Fruit fly (Drosophila melanogaster) whole organism, embryonic: ENCODE measurements around the gene Cp18.
A peak's percentile ranks its signal among the peaks of the same experiment; 100 is the strongest.

Source experiments
- Asciz ChIP-seq: fragments of 200-800 bp; sonication (Bioruptor generic); optimal IDR thresholded peaks from 2 replicates; lab custom pipeline; 2017; ENCODE audit warnings: missing biosample characterization, mild to moderate bottlenecking, missing genetic modification characterization, missing genetic modification reagents
- CG10321 ChIP-seq: fragments of 200-800 bp; sonication (Bioruptor generic); IDR thresholded peaks from 2 replicates; pipeline ENCODE4 v1.3.6; 2022; ENCODE audit warnings: missing biosample characterization, missing genetic modification characterization
- CG10543 ChIP-seq: fragments of 200-800 bp; sonication (Bioruptor generic); optimal IDR thresholded peaks from 3 replicates; lab custom pipeline; 2017; ENCODE audit warnings: missing biosample characterization, mild to moderate bottlenecking, missing genetic modification characterization, moderate library complexity
- CG10654 ChIP-seq: fragments of 200-800 bp; sonication (Bioruptor generic); optimal IDR thresholded peaks from 2 replicates; lab custom pipeline; 2016; ENCODE audit warnings: missing biosample characterization, missing genetic modification characterization
- CG11093 ChIP-seq: fragments of 200-800 bp; sonication (Bioruptor generic); IDR thresholded peaks from 3 replicates; pipeline ENCODE4 v1.3.6; 2022; ENCODE audit warnings: missing biosample characterization, missing genetic modification characterization
- CG18599 ChIP-seq: fragments of 200-800 bp; sonication (Bioruptor generic); optimal IDR thresholded peaks from 3 replicates; lab custom pipeline; 2017; ENCODE audit warnings: missing biosample characterization, missing genetic modification characterization, mild to moderate bottlenecking, moderate library complexity, missing genetic modification reagents
- CG31388 ChIP-seq: fragments of 200-800 bp; sonication (Bioruptor generic); optimal IDR thresholded peaks from 2 replicates; lab custom pipeline; 2016; ENCODE audit warnings: missing biosample characterization, missing genetic modification characterization
- CG32767 ChIP-seq: fragments of 200-800 bp; sonication (Bioruptor generic); IDR thresholded peaks from 2 replicates; pipeline ENCODE4 v1.3.6; 2022; ENCODE audit warnings: missing biosample characterization, missing genetic modification characterization
- CG6791 ChIP-seq: fragments of 200-800 bp; sonication (Bioruptor generic); IDR thresholded peaks from 3 replicates; pipeline ENCODE4 v1.3.6; 2022; ENCODE audit warnings: missing biosample characterization, missing genetic modification characterization; ENCODE audit not compliant: partially characterized antibody
- CG6813 ChIP-seq: fragments of 200-800 bp; sonication (Bioruptor generic); optimal IDR thresholded peaks from 2 replicates; lab custom pipeline; 2017; ENCODE audit warnings: missing biosample characterization, missing genetic modification characterization, mild to moderate bottlenecking, moderate library complexity, missing genetic modification reagents
- CG6854 ChIP-seq: fragments of 200-800 bp; sonication (Bioruptor generic); optimal IDR thresholded peaks from 3 replicates; lab custom pipeline; 2017; ENCODE audit warnings: missing biosample characterization, mild to moderate bottlenecking, missing genetic modification characterization
- CG7839 ChIP-seq: fragments of 200-800 bp; sonication (Bioruptor generic); optimal IDR thresholded peaks from 3 replicates; lab custom pipeline; 2018; ENCODE audit warnings: missing biosample characterization, mild to moderate bottlenecking, missing genetic modification characterization, moderate library complexity
- CG7987 ChIP-seq: fragments of 200-800 bp; sonication (Bioruptor generic); optimal IDR thresholded peaks from 2 replicates; lab custom pipeline; 2018; ENCODE audit warnings: missing biosample characterization, mild to moderate bottlenecking, missing genetic modification characterization, moderate library complexity
- CG8281 ChIP-seq: fragments of 200-800 bp; sonication (Bioruptor generic); optimal IDR thresholded peaks from 2 replicates; lab custom pipeline; 2018; ENCODE audit warnings: missing biosample characterization, mild to moderate bottlenecking, missing genetic modification characterization, moderate library complexity
- Dll ChIP-seq: fragments of 200-800 bp; sonication (Bioruptor generic); IDR thresholded peaks from 4 replicates; pipeline ENCODE4 v1.3.6; 2022; ENCODE audit warnings: missing biosample characterization, missing genetic modification characterization; ENCODE audit not compliant: partially characterized antibody
- Fer2 ChIP-seq: fragments of 200-800 bp; sonication (Bioruptor generic); optimal IDR thresholded peaks from 2 replicates; lab custom pipeline; 2018; ENCODE audit warnings: missing biosample characterization, mild to moderate bottlenecking, missing genetic modification characterization, moderate library complexity
- GATAe ChIP-seq: fragments of 200-800 bp; sonication (Bioruptor generic); conservative IDR thresholded peaks from 2 replicates; pipeline ENCODE4 v1.3.6; 2022; ENCODE audit warnings: missing biosample characterization, missing genetic modification characterization
- Hmr ChIP-seq: fragments of 200-800 bp; sonication (Bioruptor generic); optimal IDR thresholded peaks from 3 replicates; lab custom pipeline; 2017; ENCODE audit warnings: mild to moderate bottlenecking, missing biosample characterization, missing genetic modification reagents, missing genetic modification characterization
- Hr78 ChIP-seq, 2 experiments: fragments of 200-800 bp in 1 of 2; fragments of >200 bp in 1 of 2; sonication (Bioruptor generic) in 1 of 2; optimal IDR thresholded peaks; 2 replicates each; lab custom pipeline; 2017 to 2019; ENCODE audit warnings: missing biosample characterization in 2 of 2, missing genetic modification characterization in 2 of 2, mild to moderate bottlenecking in 1 of 2, moderate library complexity in 1 of 2
- Med ChIP-seq: fragments of 200-800 bp; sonication (Bioruptor generic); peaks from one replicate; lab custom pipeline; 2016; ENCODE audit warnings: missing biosample characterization, missing genetic modification characterization, mild to moderate bottlenecking, inconsistent platforms, moderate library complexity
- NFAT ChIP-seq: fragments of 200-800 bp; sonication (Bioruptor generic); IDR thresholded peaks from 2 replicates; pipeline ENCODE4 v1.3.6; 2022; ENCODE audit warnings: missing biosample characterization, missing genetic modification characterization
- Nf-YB ChIP-seq: fragments of 200-800 bp; sonication (Bioruptor generic); optimal IDR thresholded peaks from 3 replicates; lab custom pipeline; 2019; ENCODE audit warnings: missing biosample characterization, mild to moderate bottlenecking, missing genetic modification characterization, moderate library complexity
- Nf-YC ChIP-seq: fragments of 200-800 bp; optimal IDR thresholded peaks from 3 replicates; lab custom pipeline; 2019; ENCODE audit warnings: missing biosample characterization, mild to moderate bottlenecking, missing genetic modification characterization, moderate library complexity
- Pdp1 ChIP-seq, 2 experiments: fragments of 200-800 bp; sonication (Bioruptor generic); optimal IDR thresholded peaks; 3 replicates each; lab custom pipeline; 2016; ENCODE audit warnings: missing biosample characterization in 2 of 2, missing genetic modification characterization in 2 of 2, mild to moderate bottlenecking in 1 of 2, moderate library complexity in 1 of 2
- Ravus ChIP-seq: fragments of 200-800 bp; sonication (Bioruptor generic); IDR thresholded peaks from 2 replicates; pipeline ENCODE4 v1.3.6; 2022; ENCODE audit warnings: missing biosample characterization, missing genetic modification characterization
- Ssrp ChIP-seq: fragments of 200-800 bp; sonication (Bioruptor generic); optimal IDR thresholded peaks from 2 replicates; lab custom pipeline; 2018; ENCODE audit warnings: missing biosample characterization, mild to moderate bottlenecking, missing genetic modification characterization, moderate library complexity
- Stat92E ChIP-seq, 3 experiments: fragments of >200 bp in 2 of 3; fragments of 200-800 bp in 1 of 3; sonication (Bioruptor generic) in 1 of 3; optimal IDR thresholded peaks; 2 replicates each; lab custom pipeline; 2017 to 2019; ENCODE audit warnings: missing biosample characterization in 3 of 3, missing genetic modification characterization in 3 of 3, mild to moderate bottlenecking in 1 of 3, moderate library complexity in 1 of 3
- ara ChIP-seq: fragments of 200-800 bp; sonication (Bioruptor generic); IDR thresholded peaks from 2 replicates; pipeline ENCODE4 v1.3.6; 2022; ENCODE audit warnings: missing biosample characterization, missing genetic modification characterization
- bigmax ChIP-seq: fragments of 200-800 bp; sonication (Bioruptor generic); optimal IDR thresholded peaks from 2 replicates; lab custom pipeline; 2018; ENCODE audit warnings: missing biosample characterization, mild to moderate bottlenecking, missing genetic modification characterization
- chinmo ChIP-seq: fragments of 200-800 bp; sonication (Bioruptor generic); IDR thresholded peaks from 4 replicates; pipeline ENCODE4 v1.3.6; 2022; ENCODE audit warnings: missing biosample characterization, missing genetic modification characterization; ENCODE audit not compliant: partially characterized antibody
- chm ChIP-seq: fragments of 200-800 bp; sonication (Bioruptor generic); IDR thresholded peaks from 2 replicates; pipeline ENCODE4 v1.3.6; 2022; ENCODE audit warnings: missing biosample characterization, missing genetic modification characterization
- danr ChIP-seq: fragments of 200-800 bp; sonication (Bioruptor generic); IDR thresholded peaks from 2 replicates; pipeline ENCODE4 v1.3.6; 2022; ENCODE audit warnings: missing biosample characterization, missing genetic modification characterization
- fd96Cb ChIP-seq: fragments of 200-800 bp; sonication (Bioruptor generic); optimal IDR thresholded peaks from 2 replicates; lab custom pipeline; 2018; ENCODE audit warnings: missing biosample characterization, mild to moderate bottlenecking, missing genetic modification characterization, moderate library complexity
- grn ChIP-seq: fragments of 200-800 bp; sonication (Bioruptor generic); optimal IDR thresholded peaks from 3 replicates; lab custom pipeline; 2017; ENCODE audit warnings: missing biosample characterization, missing genetic modification characterization
- hbn ChIP-seq: fragments of 200-800 bp; sonication (Bioruptor generic); IDR thresholded peaks from 2 replicates; pipeline ENCODE4 v1.3.6; 2022; ENCODE audit warnings: missing biosample characterization, missing genetic modification characterization; ENCODE audit not compliant: partially characterized antibody
- jing ChIP-seq: fragments of 200-800 bp; sonication (Bioruptor generic); optimal IDR thresholded peaks from 2 replicates; lab custom pipeline; 2018; ENCODE audit warnings: missing biosample characterization, mild to moderate bottlenecking, missing genetic modification characterization
- kah ChIP-seq: fragments of 200-800 bp; sonication (Bioruptor generic); optimal IDR thresholded peaks from 2 replicates; lab custom pipeline; 2018; ENCODE audit warnings: missing biosample characterization, mild to moderate bottlenecking, missing genetic modification characterization
- kay ChIP-seq: fragments of 200-800 bp; sonication (Bioruptor generic); optimal IDR thresholded peaks from 2 replicates; lab custom pipeline; 2016; ENCODE audit warnings: missing biosample characterization, missing genetic modification characterization
- mirr ChIP-seq: fragments of 200-800 bp; sonication (Bioruptor generic); optimal IDR thresholded peaks from 3 replicates; lab custom pipeline; 2018; ENCODE audit warnings: missing biosample characterization, mild to moderate bottlenecking, missing genetic modification characterization
- nom ChIP-seq: fragments of 200-800 bp; sonication (Bioruptor generic); optimal IDR thresholded peaks from 2 replicates; lab custom pipeline; 2017; ENCODE audit warnings: missing biosample characterization, missing genetic modification characterization, mild to moderate bottlenecking, moderate library complexity, missing genetic modification reagents
- p53 ChIP-seq: fragments of 200-800 bp; sonication (Bioruptor generic); optimal IDR thresholded peaks from 2 replicates; lab custom pipeline; 2016; ENCODE audit warnings: missing biosample characterization, missing genetic modification characterization
- slbo ChIP-seq: fragments of 200-800 bp; sonication (Bioruptor generic); IDR thresholded peaks from 2 replicates; pipeline ENCODE4 v1.3.6; 2022; ENCODE audit warnings: missing biosample characterization, missing genetic modification characterization
- sob ChIP-seq: fragments of 200-800 bp; sonication (Bioruptor generic); IDR thresholded peaks from 2 replicates; pipeline ENCODE4 v1.3.6; 2022; ENCODE audit warnings: missing biosample characterization, missing genetic modification characterization
- sqz ChIP-seq: fragments of 200-800 bp; sonication (Bioruptor generic); optimal IDR thresholded peaks from 3 replicates; lab custom pipeline; 2018; ENCODE audit warnings: missing biosample characterization, mild to moderate bottlenecking, missing genetic modification characterization
- sr ChIP-seq: fragments of 200-800 bp; sonication (Bioruptor generic); IDR thresholded peaks from 3 replicates; pipeline ENCODE4 v1.3.6; 2022; ENCODE audit warnings: missing biosample characterization, missing genetic modification characterization
- sug ChIP-seq: fragments of 200-800 bp; optimal IDR thresholded peaks from 2 replicates; lab custom pipeline; 2019; ENCODE audit warnings: missing biosample characterization, mild to moderate bottlenecking, missing genetic modification characterization, moderate library complexity
- vvl ChIP-seq: fragments of 200-800 bp; sonication (Bioruptor generic); IDR thresholded peaks from 2 replicates; pipeline ENCODE4 v1.3.6; 2022; ENCODE audit warnings: missing biosample characterization, missing genetic modification characterization

The Cp18 gene

DNA sequence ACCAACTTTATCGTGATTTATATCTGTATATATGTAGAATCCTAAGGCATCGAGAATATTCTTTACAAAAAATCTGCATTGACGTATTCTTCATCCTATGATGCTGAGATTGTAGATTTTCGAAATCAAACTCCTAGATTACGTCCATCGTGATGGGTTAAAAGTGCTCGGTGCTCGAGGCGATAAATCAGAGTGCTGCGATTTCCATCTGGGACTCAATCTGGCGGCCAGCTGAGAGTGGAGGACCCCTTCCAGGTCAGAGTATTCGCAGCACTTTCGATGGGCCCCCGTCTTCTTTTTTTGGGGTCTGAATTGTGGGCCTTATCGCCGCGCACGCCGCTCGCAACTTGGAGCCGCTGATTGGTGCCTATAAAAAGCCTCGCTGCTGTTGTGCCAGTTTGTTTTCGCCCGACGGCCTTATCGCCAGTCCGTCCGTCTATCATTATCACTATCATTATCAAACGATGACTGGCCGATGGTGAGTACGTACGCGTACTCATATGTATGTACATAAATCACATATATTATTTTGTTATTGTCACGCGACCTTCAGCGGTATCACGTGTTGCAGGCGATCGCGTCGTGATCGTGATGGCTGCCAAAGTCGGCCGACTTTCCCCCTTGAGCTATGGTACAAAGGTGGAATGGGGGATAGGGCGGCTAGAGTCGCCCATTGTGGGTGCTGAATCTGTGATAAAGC lies 21.7 kb upstream of the Cp18 start (continued):
- TF ChIP-seq Hr78 (GFP tag; optimal IDR thresholded peaks at IDR 0.05; lab: Kevin White, UChicago): peak in 1 of 2 experiments; percentile 67
- TF ChIP-seq kay (GFP tag; lab: Kevin White, UChicago): peak; percentile 44
- no peak for TF ChIP-seq Fer2 (tag; lab: Kevin White, UChicago)
- TF ChIP-seq p53 (GFP tag; lab: Kevin White, UChicago): no peak
- no peak for TF ChIP-seq Asciz (GFP tag; lab: Kevin White, UChicago)
- TF ChIP-seq GATAe (GFP tag; lab: Robert Waterston, UW): peak; percentile 59; the same call in 1 of the 2 replicates
- peak; percentile 31 for TF ChIP-seq CG8281 (tag; lab: Kevin White, UChicago)
- no peak for TF ChIP-seq jing (GFP tag; lab: Kevin White, UChicago)
- TF ChIP-seq vvl (GFP tag; lab: Robert Waterston, UW): no peak
- peak; percentile 89 for TF ChIP-seq mirr
- TF ChIP-seq sqz (GFP tag; lab: Kevin White, UChicago): no peak
- TF ChIP-seq Pdp1 (GFP tag; optimal IDR thresholded peaks at IDR 0.05; lab: Kevin White, UChicago): peak in 1 of 2 experiments; percentile 31
- TF ChIP-seq CG7987 (GFP tag; lab: Kevin White, UChicago): peak; percentile 98
- no peak for TF ChIP-seq danr
- 0 out of 2 replicates have a peak, but pooled peaks have one; percentile 19 for TF ChIP-seq sob (GFP tag; lab: Robert Waterston, UW)
- TF ChIP-seq CG10654 (GFP tag; lab: Kevin White, UChicago): no peak
- TF ChIP-seq Dll (GFP tag; lab: Robert Waterston, UW): 0 out of 4 replicates have a peak, but pooled peaks have one; percentile 11
- 0 out of 2 replicates have a peak, but pooled peaks have one; percentile 17 for TF ChIP-seq CG10321 (GFP tag; lab: Robert Waterston, UW)
- peak; percentile 61 for TF ChIP-seq Nf-YC (tag; lab: Kevin White, UChicago)
- no peak for TF ChIP-seq CG31388 (GFP tag; lab: Kevin White, UChicago)
- TF ChIP-seq nom (GFP tag; lab: Kevin White, UChicago): peak; percentile 60
- TF ChIP-seq CG32767 (GFP tag; lab: Robert Waterston, UW): 0 out of 2 replicates have a peak, but pooled peaks have one; percentile 18
- no peak for TF ChIP-seq bigmax (GFP tag; lab: Kevin White, UChicago)
- peak; percentile 41 for TF ChIP-seq Hmr (GFP tag; lab: Kevin White, UChicago)
- peak; percentile 91 for TF ChIP-seq Med
- peak; percentile 9; the same call in 1 of the 2 replicates for TF ChIP-seq chm (GFP tag; lab: Robert Waterston, UW)
- peak; percentile 7 for TF ChIP-seq CG6854 (GFP tag; lab: Kevin White, UChicago)
- TF ChIP-seq fd96Cb (tag; lab: Kevin White, UChicago): no peak
- peak; percentile 99 for TF ChIP-seq sug (tag; lab: Kevin White, UChicago)
- TF ChIP-seq hbn: no peak
- no peak for TF ChIP-seq CG11093 (GFP tag; lab: Robert Waterston, UW)
- peak; percentile 25; the same call in 1 of the 2 replicates for TF ChIP-seq slbo (GFP tag; lab: Robert Waterston, UW)
- TF ChIP-seq Stat92E (GFP tag; optimal IDR thresholded peaks at IDR 0.05; lab: Kevin White, UChicago): peak in 1 of 3 experiments; percentile 59
- peak; percentile 64 for TF ChIP-seq Nf-YB (GFP tag; lab: Kevin White, UChicago)
- TF ChIP-seq NFAT: peak; percentile 38; the same call in 1 of the 2 replicates
- peak; percentile 73; the same call in 1 of the 4 replicates for TF ChIP-seq chinmo (GFP tag; lab: Robert Waterston, UW)
- TF ChIP-seq CG18599 (GFP tag; lab: Kevin White, UChicago): peak; percentile 46
- TF ChIP-seq CG6813 (GFP tag; lab: Kevin White, UChicago): peak; percentile 35
- no peak for TF ChIP-seq kah
- no peak for TF ChIP-seq Ssrp (tag; lab: Kevin White, UChicago)
- no peak for TF ChIP-seq CG6791 (GFP tag; lab: Robert Waterston, UW)
- TF ChIP-seq ara (GFP tag; lab: Robert Waterston, UW): 0 out of 2 replicates have a peak, but pooled peaks have one; percentile 21
- peak; percentile 96 for TF ChIP-seq grn (GFP tag; lab: Kevin White, UChicago)
- TF ChIP-seq CG7839: no peak
- no peak for TF ChIP-seq Ravus (GFP tag; lab: Robert Waterston, UW)
- no peak for TF ChIP-seq sr (GFP tag; lab: Robert Waterston, UW)
- peak; percentile 85 for TF ChIP-seq CG10543 (GFP tag; lab: Kevin White, UChicago)
